Worm (Caenorhabditis elegans) whole organism, L1 larva: ENCODE data around the gene sre-18.
A peak's percentile ranks its signal among the peaks of the same experiment; 100 is the strongest.

Source experiments
- C16A3.4 ChIP-seq: fragments of 150-350 bp; optimal IDR thresholded peaks from 2 replicates; lab custom pipeline; 2014; ENCODE audit warnings: missing biosample characterization, missing genetic modification characterization
- C34B4.2 ChIP-seq: sonication (generic microtip); optimal IDR thresholded peaks from 2 replicates; lab custom pipeline; 2017; ENCODE audit warnings: mild to moderate bottlenecking, missing genetic modification characterization, missing compliant biosample characterization
- F16B12.6 ChIP-seq: fragments of 150-350 bp; optimal IDR thresholded peaks from 2 replicates; lab custom pipeline; 2014; ENCODE audit warnings: missing biosample characterization, missing genetic modification characterization
- Y116A8C.19 ChIP-seq: sonication (generic microtip); optimal IDR thresholded peaks from 2 replicates; lab custom pipeline; 2016; ENCODE audit warnings: missing compliant biosample characterization, missing genetic modification characterization, borderline replicate concordance
- aha-1 ChIP-seq: fragments of 150-350 bp; optimal IDR thresholded peaks from 2 replicates; lab custom pipeline; 2014; ENCODE audit warnings: missing biosample characterization, missing genetic modification characterization
- alr-1 ChIP-seq: fragments of 200-800 bp; sonication (Bioruptor generic); optimal IDR thresholded peaks from 2 replicates; lab custom pipeline; 2018; ENCODE audit warnings: borderline replicate concordance, mild to moderate bottlenecking, missing genetic modification characterization, missing compliant biosample characterization
- ama-1 ChIP-seq: fragments of 150-350 bp; optimal IDR thresholded peaks from 2 replicates; lab custom pipeline; 2014
- ceh-63 ChIP-seq: fragments of 200-800 bp; sonication (Bioruptor generic); optimal IDR thresholded peaks from 2 replicates; lab custom pipeline; 2018; ENCODE audit warnings: mild to moderate bottlenecking, missing genetic modification characterization, missing compliant biosample characterization
- dpl-1 ChIP-seq, 3 experiments: fragments of 150-350 bp in 2 of 3; sonication (generic microtip) in 1 of 3; optimal IDR thresholded peaks; 2 replicates each; lab custom pipeline; 2014 to 2017; ENCODE audit warnings: missing biosample characterization in 3 of 3, missing genetic modification characterization in 3 of 3, missing genetic modification reagents in 3 of 3
- efl-1 ChIP-seq, 4 experiments: fragments of 150-350 bp; optimal IDR thresholded peaks in 3 of 4; peaks in 1 of 4; 1 replicate in 1 of 4; 2 replicates in 3 of 4; lab custom pipeline; 2014; ENCODE audit warnings: missing biosample characterization in 2 of 4, missing genetic modification characterization in 2 of 4, missing genetic modification reagents in 2 of 4
- egl-13 ChIP-seq: sonication (generic microtip); optimal IDR thresholded peaks from 2 replicates; lab custom pipeline; 2016; ENCODE audit warnings: missing genotype, missing genetic modification reagents, missing genetic modification characterization, missing compliant biosample characterization
- egl-27 ChIP-seq, 2 experiments: fragments of 150-350 bp in 1 of 2; sonication (generic microtip); optimal IDR thresholded peaks; 3 replicates each; lab custom pipeline; 2017 to 2018; ENCODE audit warnings: missing biosample characterization in 2 of 2, missing genetic modification characterization in 2 of 2, missing genetic modification reagents in 2 of 2
- elt-2 ChIP-seq: sonication (generic microtip); optimal IDR thresholded peaks from 2 replicates; lab custom pipeline; 2016; ENCODE audit warnings: missing genetic modification characterization, mild to moderate bottlenecking, inconsistent platforms, missing compliant biosample characterization, missing genetic modification reagents
- fkh-10 ChIP-seq: sonication (generic microtip); optimal IDR thresholded peaks from 2 replicates; lab custom pipeline; 2017; ENCODE audit warnings: missing biosample characterization, missing genetic modification reagents, missing genetic modification characterization
- fkh-4 ChIP-seq: sonication (generic microtip); optimal IDR thresholded peaks from 2 replicates; lab custom pipeline; 2016; ENCODE audit warnings: missing compliant biosample characterization, missing genetic modification characterization, borderline replicate concordance
- fos-1 ChIP-seq: fragments of 150-350 bp; optimal IDR thresholded peaks from 2 replicates; lab custom pipeline; 2014; ENCODE audit warnings: missing biosample characterization, missing genetic modification characterization
- grh-1 ChIP-seq: fragments of 200-800 bp; sonication (Bioruptor generic); IDR thresholded peaks from 2 replicates; pipeline ENCODE4 v1.3.6; 2022; ENCODE audit warnings: missing genetic modification reagents, missing genetic modification characterization, missing compliant biosample characterization
- hlh-17 ChIP-seq: fragments of 200-800 bp; sonication (Bioruptor generic); optimal IDR thresholded peaks from 2 replicates; lab custom pipeline; 2018; ENCODE audit warnings: missing genetic modification characterization, mild to moderate bottlenecking, missing compliant biosample characterization, moderate library complexity, borderline replicate concordance
- hlh-4 ChIP-seq: sonication (generic microtip); optimal IDR thresholded peaks from 2 replicates; lab custom pipeline; 2016; ENCODE audit warnings: mild to moderate bottlenecking, missing genetic modification characterization, missing compliant biosample characterization
- isw-1 ChIP-seq: fragments of 200-800 bp; sonication (Bioruptor generic); IDR thresholded peaks from 2 replicates; pipeline ENCODE4 v1.3.6; 2022; ENCODE audit warnings: missing genetic modification characterization, missing compliant biosample characterization
- lin-13 ChIP-seq: fragments of 150-350 bp; optimal IDR thresholded peaks from 2 replicates; lab custom pipeline; 2014; ENCODE audit warnings: missing biosample characterization, missing genetic modification reagents, missing genetic modification characterization
- lin-15B ChIP-seq: fragments of 150-350 bp; sonication (generic microtip); optimal IDR thresholded peaks from 3 replicates; lab custom pipeline; 2014; ENCODE audit warnings: missing biosample characterization, missing genetic modification characterization
- lin-39 ChIP-seq: fragments of 150-350 bp; optimal IDR thresholded peaks from 2 replicates; lab custom pipeline; 2014; ENCODE audit warnings: missing biosample characterization, missing genetic modification reagents, missing genetic modification characterization
- lsy-2 ChIP-seq, 2 experiments: fragments of 150-350 bp; optimal IDR thresholded peaks; 2 replicates each; lab custom pipeline; 2014; ENCODE audit warnings: missing biosample characterization in 2 of 2, missing genetic modification characterization in 2 of 2
- mab-9 ChIP-seq: fragments of 200-800 bp; sonication (Bioruptor generic); IDR thresholded peaks from 2 replicates; pipeline ENCODE4 v1.3.6; 2022; ENCODE audit warnings: missing genetic modification reagents, missing genetic modification characterization, missing compliant biosample characterization
- mef-2 ChIP-seq: fragments of 150-350 bp; optimal IDR thresholded peaks from 2 replicates; lab custom pipeline; 2014; ENCODE audit warnings: missing biosample characterization, missing genetic modification characterization
- mep-1 ChIP-seq: fragments of 150-350 bp; optimal IDR thresholded peaks from 2 replicates; lab custom pipeline; 2014; ENCODE audit warnings: missing biosample characterization, missing genetic modification characterization
- nhr-11 ChIP-seq: fragments of 150-350 bp; optimal IDR thresholded peaks from 2 replicates; lab custom pipeline; 2014; ENCODE audit warnings: missing biosample characterization, missing genetic modification characterization
- nhr-12 ChIP-seq: sonication (generic microtip); optimal IDR thresholded peaks from 2 replicates; lab custom pipeline; 2017; ENCODE audit warnings: missing biosample characterization, missing genetic modification characterization
- nhr-19 ChIP-seq: fragments of 200-800 bp; sonication (Bioruptor generic); conservative IDR thresholded peaks from 2 replicates; pipeline ENCODE4 v1.3.6; 2022; ENCODE audit warnings: missing genetic modification characterization, missing compliant biosample characterization
- nhr-47 ChIP-seq: sonication (generic microtip); optimal IDR thresholded peaks from 2 replicates; lab custom pipeline; 2016; ENCODE audit warnings: mild to moderate bottlenecking, missing genetic modification characterization, moderate library complexity, missing compliant biosample characterization
- nhr-71 ChIP-seq: sonication (generic microtip); optimal IDR thresholded peaks from 2 replicates; lab custom pipeline; 2016; ENCODE audit warnings: mild to moderate bottlenecking, missing genetic modification characterization, moderate library complexity, missing compliant biosample characterization
- nhr-77 ChIP-seq: fragments of 150-350 bp; optimal IDR thresholded peaks from 2 replicates; lab custom pipeline; 2014; ENCODE audit warnings: missing biosample characterization, missing genetic modification characterization
- nhr-84 ChIP-seq: sonication (generic microtip); optimal IDR thresholded peaks from 2 replicates; lab custom pipeline; 2017; ENCODE audit warnings: missing biosample characterization, missing genetic modification characterization
- nhr-90 ChIP-seq: sonication (generic microtip); optimal IDR thresholded peaks from 2 replicates; lab custom pipeline; 2016; ENCODE audit warnings: mild to moderate bottlenecking, missing genetic modification characterization, missing compliant biosample characterization; ENCODE audit not compliant: poor library complexity
- pag-3 ChIP-seq: sonication (generic microtip); optimal IDR thresholded peaks from 2 replicates; lab custom pipeline; 2017; ENCODE audit warnings: missing genetic modification characterization, mild to moderate bottlenecking, missing compliant biosample characterization, antibody characterized with exemption, borderline replicate concordance; ENCODE audit not compliant: insufficient read depth
- pax-3 ChIP-seq: fragments of 200-800 bp; sonication (Bioruptor generic); optimal IDR thresholded peaks from 2 replicates; lab custom pipeline; 2018; ENCODE audit warnings: mild to moderate bottlenecking, missing genetic modification characterization, moderate library complexity, missing compliant biosample characterization
- pqm-1 ChIP-seq: sonication (generic microtip); optimal IDR thresholded peaks from 3 replicates; lab custom pipeline; 2017; ENCODE audit warnings: missing biosample characterization, missing genetic modification characterization
- snpc-4 ChIP-seq: fragments of 150-350 bp; optimal IDR thresholded peaks from 2 replicates; lab custom pipeline; 2014; ENCODE audit warnings: missing biosample characterization, missing genetic modification characterization
- snu-23 ChIP-seq: sonication (generic microtip); optimal IDR thresholded peaks from 2 replicates; lab custom pipeline; 2016; ENCODE audit warnings: missing genetic modification characterization, missing compliant biosample characterization
- sox-4 ChIP-seq: sonication (generic microtip); optimal IDR thresholded peaks from 2 replicates; lab custom pipeline; 2016; ENCODE audit warnings: missing genetic modification characterization, missing compliant biosample characterization
- sup-37 ChIP-seq: fragments of 200-800 bp; sonication (Bioruptor generic); optimal IDR thresholded peaks from 2 replicates; lab custom pipeline; 2018; ENCODE audit warnings: mild to moderate bottlenecking, missing genetic modification characterization, missing compliant biosample characterization
- swsn-7 ChIP-seq: sonication (generic microtip); optimal IDR thresholded peaks from 2 replicates; lab custom pipeline; 2016; ENCODE audit warnings: missing genetic modification characterization, missing compliant biosample characterization
- tbx-2 ChIP-seq: sonication (generic microtip); optimal IDR thresholded peaks from 2 replicates; lab custom pipeline; 2016; ENCODE audit warnings: missing genetic modification characterization, missing compliant biosample characterization
- unc-62 ChIP-seq: fragments of 150-350 bp; optimal IDR thresholded peaks from 2 replicates; lab custom pipeline; 2014; ENCODE audit warnings: missing biosample characterization, missing genetic modification reagents, missing genetic modification characterization
- unc-86 ChIP-seq: sonication (generic microtip); optimal IDR thresholded peaks from 2 replicates; lab custom pipeline; 2016; ENCODE audit warnings: missing genetic modification characterization, missing compliant biosample characterization
- unc-98 ChIP-seq: fragments of 200-800 bp; sonication (Bioruptor generic); IDR thresholded peaks from 2 replicates; pipeline ENCODE4 v1.3.6; 2022; ENCODE audit warnings: missing genetic modification characterization, missing compliant biosample characterization
- xbp-1 ChIP-seq: sonication (generic microtip); optimal IDR thresholded peaks from 2 replicates; lab custom pipeline; 2016; ENCODE audit warnings: missing genetic modification characterization, missing compliant biosample characterization
- zag-1 ChIP-seq: fragments of 150-350 bp; optimal IDR thresholded peaks from 2 replicates; lab custom pipeline; 2014; ENCODE audit warnings: missing biosample characterization, missing genetic modification characterization
- ztf-11 ChIP-seq, 2 experiments: sonication (generic microtip); optimal IDR thresholded peaks; 2 replicates each; lab custom pipeline; 2016 to 2017; ENCODE audit warnings: missing genetic modification characterization in 2 of 2, missing biosample characterization in 1 of 2, missing compliant biosample characterization in 1 of 2
- ztf-4 ChIP-seq: fragments of 150-350 bp; optimal IDR thresholded peaks from 2 replicates; lab custom pipeline; 2014; ENCODE audit warnings: missing biosample characterization, missing genetic modification characterization

Gene sre-18

DNA sequence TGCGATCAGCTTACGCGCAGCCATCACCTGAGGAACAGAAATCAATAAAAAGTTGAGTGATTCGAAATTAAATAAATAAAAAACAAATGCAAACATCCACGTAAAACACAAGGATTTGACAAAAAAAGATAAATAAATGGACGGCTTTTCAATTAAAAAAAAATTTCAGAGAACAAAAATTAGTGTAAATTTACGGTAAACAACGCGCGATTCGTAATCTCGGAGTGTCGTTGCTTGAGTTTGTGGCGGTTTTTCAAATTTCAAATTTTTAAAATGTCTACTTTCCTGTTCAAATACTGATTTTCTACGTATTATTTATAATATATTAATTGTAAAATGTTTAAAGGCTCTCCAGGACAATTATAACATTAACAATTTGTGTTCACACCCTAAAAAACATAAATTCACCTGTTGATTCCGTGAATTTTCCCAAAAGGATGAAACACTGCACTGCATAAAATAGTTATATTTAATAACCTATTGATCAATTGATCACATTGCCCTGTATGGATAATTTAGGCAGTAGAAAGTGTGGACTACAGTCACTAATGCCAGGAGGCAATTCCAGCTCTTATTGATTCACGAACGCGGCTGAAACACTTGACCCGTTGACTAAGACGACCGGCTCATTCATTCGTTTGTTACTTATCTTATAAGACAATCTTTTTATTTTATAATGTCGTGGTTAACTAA is 20.4 kb downstream of the sre-18 start, which contains the start of the genes marb-1 and F35G2.3 (continued):
- peak; percentile 74 for TF ChIP-seq tbx-2 (tag; lab: Kevin White, UChicago)
- no peak for TF ChIP-seq fkh-4 (tag; lab: Kevin White, UChicago)
- TF ChIP-seq xbp-1 (tag; lab: Kevin White, UChicago), result peak; percentile 68
- TF ChIP-seq nhr-77 (tag; lab: Kevin White, UChicago), result no peak
- peak; percentile 3 for TF ChIP-seq nhr-11 (tag; lab: Kevin White, UChicago)
- no peak for TF ChIP-seq elt-2
- no peak for TF ChIP-seq pax-3 (tag; lab: Kevin White, UChicago)
- TF ChIP-seq C34B4.2, result no peak
- TF ChIP-seq sup-37 (GFP tag; lab: Kevin White, UChicago), result no peak
- TF ChIP-seq pqm-1 (tag; lab: Kevin White, UChicago), result no peak
- peak; percentile 76 for TF ChIP-seq nhr-47
- TF ChIP-seq ztf-11 (tag; optimal IDR thresholded peaks at IDR 0.05; lab: Kevin White, UChicago), result no peak
- TF ChIP-seq ceh-63 (GFP tag; lab: Kevin White, UChicago), result no peak
- TF ChIP-seq lin-13 (GFP tag; lab: Kevin White, UChicago), result peak; percentile 24
- no peak for TF ChIP-seq fkh-10
- TF ChIP-seq pag-3 (tag; lab: Kevin White, UChicago), result no peak
- TF ChIP-seq zag-1 (tag; lab: Kevin White, UChicago), result no peak
- TF ChIP-seq nhr-12, result no peak
- TF ChIP-seq hlh-4 (tag; lab: Kevin White, UChicago), result no peak
- no peak for TF ChIP-seq unc-98 (GFP tag; lab: Robert Waterston, UW)
- peak; percentile 89 to 93 (median 92) for TF ChIP-seq dpl-1 (GFP tag; optimal IDR thresholded peaks at IDR 0.05; lab: Kevin White, UChicago)
- no peak for TF ChIP-seq alr-1 (tag; lab: Kevin White, UChicago)
- no peak for TF ChIP-seq Y116A8C.19 (tag; lab: Kevin White, UChicago)
- TF ChIP-seq mep-1 (tag; lab: Kevin White, UChicago), result peak; percentile 14
- peak; percentile 68 for TF ChIP-seq lin-39 (tag; lab: Kevin White, UChicago)
- no peak for TF ChIP-seq aha-1 (tag; lab: Kevin White, UChicago)
- no peak for TF ChIP-seq hlh-17 (GFP tag; lab: Kevin White, UChicago)
- TF ChIP-seq nhr-71 (tag; lab: Kevin White, UChicago), result peak; percentile 76
- peak; percentile 83 to 84 for TF ChIP-seq lsy-2 (tag; optimal IDR thresholded peaks at IDR 0.05; lab: Kevin White, UChicago)
- no peak for TF ChIP-seq nhr-84 (tag; lab: Kevin White, UChicago)
- TF ChIP-seq sox-4 (tag; lab: Kevin White, UChicago), result no peak
- TF ChIP-seq egl-27 (tag; optimal IDR thresholded peaks at IDR 0.05; lab: Kevin White, UChicago), result no peak
- peak; percentile 63 to 93 for TF ChIP-seq efl-1 (optimal IDR thresholded peaks at IDR 0.05; lab: Kevin White, UChicago)
- TF ChIP-seq efl-1 (GFP tag; optimal IDR thresholded peaks at IDR 0.05 in 1 of 2; lab: Kevin White, UChicago), result peak; percentile 94 to 99
- no peak for TF ChIP-seq ama-1 (lab: Kevin White, UChicago)
- TF ChIP-seq unc-86 (tag; lab: Kevin White, UChicago), result peak; percentile 5
- no peak for TF ChIP-seq fos-1
- TF ChIP-seq mab-9, result no peak
- TF ChIP-seq snu-23 (GFP tag; lab: Kevin White, UChicago), result peak; percentile 77
- peak; percentile 53 for TF ChIP-seq C16A3.4 (tag; lab: Kevin White, UChicago)
- TF ChIP-seq grh-1 (GFP tag; lab: Robert Waterston, UW), result no peak
- peak; percentile 12 for TF ChIP-seq snpc-4 (tag; lab: Kevin White, UChicago)
- TF ChIP-seq swsn-7, result peak; percentile 65
- peak; percentile 14 for TF ChIP-seq F16B12.6 (tag; lab: Kevin White, UChicago)
- no peak for TF ChIP-seq unc-62 (GFP tag; lab: Kevin White, UChicago)
- no peak for TF ChIP-seq mef-2
- peak; percentile 35 for TF ChIP-seq egl-13 (tag; lab: Kevin White, UChicago)
- peak; percentile 60 for TF ChIP-seq isw-1 (GFP tag; lab: Robert Waterston, UW)
- peak; percentile 61 for TF ChIP-seq nhr-19 (GFP tag; lab: Robert Waterston, UW)
- peak; percentile 69 for TF ChIP-seq lin-15B (tag; lab: Kevin White, UChicago)
- TF ChIP-seq nhr-90 (tag; lab: Kevin White, UChicago), result peak; percentile 67
- TF ChIP-seq ztf-4, result no peak
